Worm (Caenorhabditis elegans) whole organism, L4 larva: ENCODE measurements around the gene metl-6.

Experiments
- F37D6.2 ChIP-seq: sonication (generic microtip); optimal IDR thresholded peaks from 2 replicates; lab custom pipeline; 2016; ENCODE audit warnings: mild to moderate bottlenecking, missing genetic modification characterization, missing compliant biosample characterization
- F44E2.7 ChIP-seq: fragments of 200-800 bp; sonication (Bioruptor generic); IDR thresholded peaks from 2 replicates; pipeline ENCODE4 v2.1.2; 2022; ENCODE audit warnings: missing genetic modification characterization, missing compliant biosample characterization
- R02D3.7 ChIP-seq: fragments of 150-350 bp; sonication (generic microtip); optimal IDR thresholded peaks from 3 replicates; lab custom pipeline; 2014; ENCODE audit warnings: missing biosample characterization, missing genetic modification characterization
- ZK546.5 ChIP-seq, 2 experiments: sonication (generic microtip); optimal IDR thresholded peaks; 2 replicates each; lab custom pipeline; 2017; ENCODE audit warnings: missing biosample characterization in 2 of 2, missing genetic modification characterization in 2 of 2
- aha-1 ChIP-seq: fragments of 150-350 bp; peaks from one replicate; lab custom pipeline; 2014; ENCODE audit warnings: missing biosample characterization, missing genetic modification characterization
- attf-4 ChIP-seq: sonication (generic microtip); optimal IDR thresholded peaks from 3 replicates; lab custom pipeline; 2017; ENCODE audit warnings: missing biosample characterization, missing genetic modification characterization
- ceh-44 ChIP-seq: fragments of 200-800 bp; sonication (Bioruptor generic); IDR thresholded peaks from 2 replicates; pipeline ENCODE4 v1.3.6; 2022; ENCODE audit warnings: missing genetic modification reagents, missing genetic modification characterization, missing compliant biosample characterization
- ceh-62 ChIP-seq: sonication (generic microtip); optimal IDR thresholded peaks from 2 replicates; lab custom pipeline; 2017; ENCODE audit warnings: missing biosample characterization, missing genetic modification characterization
- ces-1 ChIP-seq: fragments of 150-350 bp; sonication (generic microtip); optimal IDR thresholded peaks from 4 replicates; lab custom pipeline; 2014; ENCODE audit warnings: missing biosample characterization, missing genetic modification reagents, missing genetic modification characterization
- cey-2 ChIP-seq: sonication (generic microtip); optimal IDR thresholded peaks from 3 replicates; lab custom pipeline; 2017; ENCODE audit warnings: missing genetic modification characterization, mild to moderate bottlenecking, missing compliant biosample characterization, antibody characterized with exemption, borderline replicate concordance; ENCODE audit not compliant: insufficient read depth
- daf-12 ChIP-seq: fragments of 150-350 bp; optimal IDR thresholded peaks from 2 replicates; lab custom pipeline; 2014; ENCODE audit warnings: missing biosample characterization, missing genetic modification reagents, missing genetic modification characterization
- daf-16 ChIP-seq, 3 experiments: sonication (generic microtip); optimal IDR thresholded peaks; 2 replicates each; lab custom pipeline; 2016 to 2017; ENCODE audit warnings: missing genetic modification characterization in 3 of 3, missing genetic modification reagents in 3 of 3, mild to moderate bottlenecking in 2 of 3, missing compliant biosample characterization in 2 of 3, missing biosample characterization in 1 of 3, moderate library complexity in 1 of 3
- daf-8 ChIP-seq: fragments of 200-800 bp; sonication (Bioruptor generic); IDR thresholded peaks from 2 replicates; pipeline ENCODE4 v1.3.6; 2022; ENCODE audit warnings: missing genetic modification characterization, missing compliant biosample characterization
- dpl-1 ChIP-seq: fragments of 150-350 bp; optimal IDR thresholded peaks from 2 replicates; lab custom pipeline; 2014; ENCODE audit warnings: missing biosample characterization, missing genetic modification reagents, missing genetic modification characterization
- dve-1 ChIP-seq: sonication (generic microtip); optimal IDR thresholded peaks from 2 replicates; lab custom pipeline; 2017; ENCODE audit warnings: antibody characterized with exemption, mild to moderate bottlenecking, missing genetic modification characterization, missing compliant biosample characterization; ENCODE audit not compliant: insufficient read depth
- egl-27 ChIP-seq: sonication (generic microtip); optimal IDR thresholded peaks from 3 replicates; lab custom pipeline; 2017; ENCODE audit warnings: missing biosample characterization, missing genetic modification reagents, missing genetic modification characterization
- gei-8 ChIP-seq: fragments of 200-800 bp; sonication (Bioruptor generic); optimal IDR thresholded peaks from 2 replicates; lab custom pipeline; 2018; ENCODE audit warnings: mild to moderate bottlenecking, missing genetic modification characterization, missing compliant biosample characterization
- hlh-30 ChIP-seq: sonication (generic microtip); optimal IDR thresholded peaks from 2 replicates; lab custom pipeline; 2017; ENCODE audit warnings: antibody characterized with exemption, mild to moderate bottlenecking, missing genetic modification characterization, missing compliant biosample characterization; ENCODE audit not compliant: insufficient read depth
- hmg-1.1 ChIP-seq: fragments of 200-800 bp; sonication (Bioruptor generic); IDR thresholded peaks from 2 replicates; pipeline ENCODE4 v1.3.6; 2022; ENCODE audit warnings: missing genetic modification reagents, missing genetic modification characterization, missing compliant biosample characterization
- jun-1 ChIP-seq: fragments of 150-350 bp; optimal IDR thresholded peaks from 2 replicates; lab custom pipeline; 2014; ENCODE audit warnings: missing biosample characterization, missing genetic modification reagents, missing genetic modification characterization
- lin-13 ChIP-seq: fragments of 150-350 bp; optimal IDR thresholded peaks from 2 replicates; lab custom pipeline; 2014; ENCODE audit warnings: missing biosample characterization, missing genetic modification reagents, missing genetic modification characterization
- lir-3 ChIP-seq: sonication (generic microtip); optimal IDR thresholded peaks from 2 replicates; lab custom pipeline; 2016; ENCODE audit warnings: mild to moderate bottlenecking, missing genetic modification characterization, missing compliant biosample characterization
- lsy-2 ChIP-seq, 2 experiments: fragments of 150-350 bp in 1 of 2; sonication (generic microtip) in 1 of 2; optimal IDR thresholded peaks; 2 replicates each; lab custom pipeline; 2014 to 2017; ENCODE audit warnings: missing biosample characterization in 2 of 2, missing genetic modification characterization in 2 of 2
- madf-9 ChIP-seq: fragments of 200-800 bp; sonication (Bioruptor generic); conservative IDR thresholded peaks from 2 replicates; pipeline ENCODE4 v1.3.6; 2022; ENCODE audit warnings: missing genetic modification reagents, missing genetic modification characterization, missing compliant biosample characterization
- mdl-1 ChIP-seq, 2 experiments: fragments of 150-350 bp in 1 of 2; sonication (generic microtip) in 1 of 2; optimal IDR thresholded peaks; 2 replicates each; lab custom pipeline; 2014 to 2017; ENCODE audit warnings: missing biosample characterization in 2 of 2, missing genetic modification characterization in 2 of 2
- mxl-2 ChIP-seq: fragments of 200-800 bp; sonication (Bioruptor generic); conservative IDR thresholded peaks from 2 replicates; pipeline ENCODE4 v1.3.6; 2022; ENCODE audit warnings: missing genetic modification reagents, missing genetic modification characterization, missing compliant biosample characterization
- nhr-237 ChIP-seq: sonication (generic microtip); optimal IDR thresholded peaks from 2 replicates; lab custom pipeline; 2017; ENCODE audit warnings: missing biosample characterization, missing genetic modification characterization
- nhr-28 ChIP-seq: fragments of 150-350 bp; optimal IDR thresholded peaks from 2 replicates; lab custom pipeline; 2014; ENCODE audit warnings: missing biosample characterization, missing genetic modification characterization
- nhr-48 ChIP-seq: sonication (generic microtip); optimal IDR thresholded peaks from 2 replicates; lab custom pipeline; 2016; ENCODE audit warnings: mild to moderate bottlenecking, missing genetic modification characterization, missing compliant biosample characterization
- nhr-76 ChIP-seq: fragments of 150-350 bp; optimal IDR thresholded peaks from 2 replicates; lab custom pipeline; 2014; ENCODE audit warnings: missing biosample characterization, missing genetic modification characterization
- nhr-77 ChIP-seq: fragments of 150-350 bp; optimal IDR thresholded peaks from 2 replicates; lab custom pipeline; 2014; ENCODE audit warnings: missing biosample characterization, missing genetic modification characterization
- pqm-1 ChIP-seq: sonication (generic microtip); optimal IDR thresholded peaks from 2 replicates; lab custom pipeline; 2017; ENCODE audit warnings: missing biosample characterization, missing genetic modification characterization
- saeg-2 ChIP-seq: fragments of 200-800 bp; sonication (Bioruptor generic); IDR thresholded peaks from 2 replicates; pipeline ENCODE4 v1.3.6; 2022; ENCODE audit warnings: missing genetic modification reagents, missing genetic modification characterization, missing compliant biosample characterization
- tra-1 ChIP-seq: fragments of 200-800 bp; sonication (Bioruptor generic); IDR thresholded peaks from 2 replicates; pipeline ENCODE4 v1.3.6; 2022; ENCODE audit warnings: missing genetic modification reagents, missing genetic modification characterization, missing compliant biosample characterization
- unc-130 ChIP-seq: sonication (generic microtip); optimal IDR thresholded peaks from 2 replicates; lab custom pipeline; 2016; ENCODE audit warnings: missing genetic modification reagents, missing genetic modification characterization, missing compliant biosample characterization
- unc-62 ChIP-seq, 3 experiments: fragments of 150-350 bp in 1 of 3; sonication (generic microtip); optimal IDR thresholded peaks in 2 of 3; peaks in 1 of 3; 1 replicate in 1 of 3; 2 replicates in 2 of 3; lab custom pipeline; 2014 to 2017; ENCODE audit warnings: missing biosample characterization in 3 of 3, missing genetic modification characterization in 3 of 3, missing genetic modification reagents in 3 of 3, missing genotype in 1 of 3
- zfp-3 ChIP-seq: fragments of 200-800 bp; sonication (Bioruptor generic); conservative IDR thresholded peaks from 2 replicates; pipeline ENCODE4 v1.3.6; 2022; ENCODE audit warnings: missing genetic modification reagents, missing genetic modification characterization, missing compliant biosample characterization
- zip-11 ChIP-seq: fragments of 200-800 bp; sonication (Bioruptor generic); IDR thresholded peaks from 2 replicates; pipeline ENCODE4 v1.3.6; 2022; ENCODE audit warnings: missing genetic modification characterization, missing compliant biosample characterization
- ztf-11 ChIP-seq: fragments of 150-350 bp; optimal IDR thresholded peaks from 2 replicates; lab custom pipeline; 2014; ENCODE audit warnings: missing biosample characterization, missing genetic modification characterization

The metl-6 gene

DNA sequence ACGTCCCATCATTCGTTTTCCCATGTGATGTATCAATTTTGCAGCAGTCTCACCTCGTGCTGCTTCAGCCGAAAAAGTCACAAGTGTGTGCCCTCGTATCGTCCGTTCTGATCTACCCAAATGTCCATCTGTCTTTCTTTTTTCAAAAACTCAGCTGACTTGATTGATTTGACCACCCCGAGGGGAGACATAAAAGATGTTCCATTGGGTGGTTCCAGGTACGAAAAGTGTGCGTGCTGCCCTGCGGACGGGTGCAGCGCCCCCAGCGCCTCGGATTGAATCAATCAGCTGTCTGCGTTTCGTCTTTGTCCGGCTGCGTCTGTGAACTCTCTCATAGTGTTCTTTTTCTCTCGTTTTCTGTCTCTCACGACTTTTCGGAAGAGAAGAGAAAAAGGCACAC, 31.7 kb upstream of the metl-6 start (continued):
- TF ChIP-seq gei-8 (GFP tag; lab: Kevin White, UChicago) (no peak), madf-9 (GFP tag; lab: Robert Waterston, UW) (0 out of 2 replicates have a peak, but pooled peaks have one; percentile 33), lir-3 (tag; lab: Kevin White, UChicago) (no peak), daf-16 (GFP tag; optimal IDR thresholded peaks at IDR 0.05; lab: Kevin White, UChicago) (no peak), daf-16 (tag; optimal IDR thresholded peaks at IDR 0.05; lab: Kevin White, UChicago) (peak; percentile 34), hlh-30 (tag; lab: Kevin White, UChicago) (peak; percentile 96), nhr-48 (peak; percentile 93), nhr-76 (no peak), ZK546.5 (tag; optimal IDR thresholded peaks at IDR 0.05; lab: Kevin White, UChicago) (no peak), F37D6.2 (tag; lab: Kevin White, UChicago) (peak; percentile 9), ces-1 (no peak)

DNA sequence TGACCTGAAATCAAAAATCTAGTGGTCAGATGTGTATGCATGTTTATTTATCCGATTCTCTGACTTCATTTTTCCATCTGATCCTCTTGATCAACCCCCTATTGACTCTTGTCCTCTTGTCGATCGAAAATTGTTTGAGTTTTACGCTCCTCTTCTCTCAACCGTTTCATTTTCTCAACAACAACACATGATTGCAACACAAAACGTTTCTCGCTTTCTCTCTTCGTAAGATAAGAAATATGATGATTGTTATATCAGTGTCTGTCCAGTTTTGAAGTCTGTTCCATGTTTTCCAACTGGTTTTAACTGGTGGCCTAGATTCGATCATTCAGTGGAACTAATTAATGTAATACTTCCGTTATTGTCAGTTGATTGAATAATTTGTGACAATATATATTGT, 30.5 kb upstream of the metl-6 start:
- peak; percentile 9 for TF ChIP-seq dve-1 (tag; lab: Kevin White, UChicago)
- TF ChIP-seq unc-62 (GFP tag; optimal IDR thresholded peaks at IDR 0.05 in 1 of 2; lab: Kevin White, UChicago), result peak in 1 of 2 experiments; percentile 90
- no peak for TF ChIP-seq unc-62 (tag; optimal IDR thresholded peaks at IDR 0.05; lab: Kevin White, UChicago)
- TF ChIP-seq mdl-1 (tag; optimal IDR thresholded peaks at IDR 0.05; lab: Kevin White, UChicago), result peak in 1 of 2 experiments; percentile 75
- TF ChIP-seq tra-1 (GFP tag; lab: Robert Waterston, UW), result no peak
- TF ChIP-seq egl-27 (tag; lab: Kevin White, UChicago), result no peak
- no peak for TF ChIP-seq attf-4 (tag; lab: Kevin White, UChicago)
- TF ChIP-seq unc-130 (GFP tag; lab: Kevin White, UChicago), result no peak
- no peak for TF ChIP-seq daf-8
- TF ChIP-seq nhr-77 (tag; lab: Kevin White, UChicago), result peak; percentile 77
- TF ChIP-seq lin-13 (GFP tag; lab: Kevin White, UChicago), result no peak
- TF ChIP-seq daf-12 (tag; lab: Kevin White, UChicago), result no peak
- TF ChIP-seq nhr-28 (tag; lab: Kevin White, UChicago), result peak; percentile 88
- no peak for TF ChIP-seq ceh-44 (GFP tag; lab: Robert Waterston, UW)
- TF ChIP-seq ztf-11 (tag; lab: Kevin White, UChicago), result no peak
- TF ChIP-seq aha-1 (tag; lab: Kevin White, UChicago), result peak; percentile 46
- no peak for TF ChIP-seq F44E2.7 (GFP tag; lab: Robert Waterston, UW)
- no peak for TF ChIP-seq ceh-62 (tag; lab: Kevin White, UChicago)
- TF ChIP-seq gei-8 (GFP tag; lab: Kevin White, UChicago), result no peak
- TF ChIP-seq nhr-237 (tag; lab: Kevin White, UChicago), result no peak
- no peak for TF ChIP-seq saeg-2
- peak in 1 of 2 experiments; percentile 51 for TF ChIP-seq daf-16 (GFP tag; optimal IDR thresholded peaks at IDR 0.05; lab: Kevin White, UChicago)
- TF ChIP-seq daf-16 (tag; optimal IDR thresholded peaks at IDR 0.05; lab: Kevin White, UChicago), result peak; percentile 59
- TF ChIP-seq hlh-30 (tag; lab: Kevin White, UChicago), result peak; percentile 81
- TF ChIP-seq ZK546.5 (tag; optimal IDR thresholded peaks at IDR 0.05; lab: Kevin White, UChicago), result no peak
- TF ChIP-seq zfp-3 (GFP tag; lab: Robert Waterston, UW), result no peak
- no peak for TF ChIP-seq jun-1
- TF ChIP-seq lsy-2 (tag; optimal IDR thresholded peaks at IDR 0.05; lab: Kevin White, UChicago), result peak in 1 of 2 experiments; percentile 32
- TF ChIP-seq mxl-2 (GFP tag; lab: Robert Waterston, UW), result no peak
- no peak for TF ChIP-seq zip-11
- TF ChIP-seq R02D3.7 (tag; lab: Kevin White, UChicago), result no peak
- TF ChIP-seq hmg-1.1, result no peak
- TF ChIP-seq dpl-1 (GFP tag; lab: Kevin White, UChicago), result no peak
- no peak for TF ChIP-seq cey-2 (tag; lab: Kevin White, UChicago)
- TF ChIP-seq pqm-1 (tag; lab: Kevin White, UChicago), result peak; percentile 62
